Fruit fly (Drosophila melanogaster): Measurements from ENCODE around the gene Acbp2.

Gene Acbp2

dm6 chr3L:7103941-7104340 is 27.7 kb upstream of the Acbp2 start:
- no peak for TF ChIP-seq ttk (optimal IDR thresholded peaks at IDR 0.05)
- TF ChIP-seq Myc (optimal IDR thresholded peaks at IDR 0.05), result no peak
- no peak for TF ChIP-seq psq (optimal IDR thresholded peaks at IDR 0.05)
- TF ChIP-seq Sin3A (optimal IDR thresholded peaks at IDR 0.05), result no peak
- TF ChIP-seq insv (optimal IDR thresholded peaks at IDR 0.05), result no peak
- TF ChIP-seq h (optimal IDR thresholded peaks at IDR 0.05), result no peak

dm6 chr3L:7104485-7104884 is 27.2 kb upstream of the Acbp2 start:
- TF ChIP-seq psq (optimal IDR thresholded peaks at IDR 0.05) (no peak), Myc (optimal IDR thresholded peaks at IDR 0.05) (no peak), ttk (optimal IDR thresholded peaks at IDR 0.05) (no peak), insv (optimal IDR thresholded peaks at IDR 0.05) (no peak), h (optimal IDR thresholded peaks at IDR 0.05) (no peak), Sin3A (optimal IDR thresholded peaks at IDR 0.05) (no peak)

dm6 chr3L:7105693-7106092 is 26.0 kb upstream of the Acbp2 start:
- no peak for TF ChIP-seq psq (optimal IDR thresholded peaks at IDR 0.05)

- no peak for TF ChIP-seq Myc (optimal IDR thresholded peaks at IDR 0.05)
- no peak for TF ChIP-seq Sin3A (optimal IDR thresholded peaks at IDR 0.05)
- TF ChIP-seq psq (optimal IDR thresholded peaks at IDR 0.05), result no peak
- TF ChIP-seq h (optimal IDR thresholded peaks at IDR 0.05), result no peak
- TF ChIP-seq ttk (optimal IDR thresholded peaks at IDR 0.05), result no peak
- no peak for TF ChIP-seq insv (optimal IDR thresholded peaks at IDR 0.05)
Measured at dm6 chr3L:7113010-7113409, 18.7 kb upstream of the Acbp2 start.

- TF ChIP-seq ttk (optimal IDR thresholded peaks at IDR 0.05), result no peak
- no peak for TF ChIP-seq Myc (optimal IDR thresholded peaks at IDR 0.05)
- no peak for TF ChIP-seq h (optimal IDR thresholded peaks at IDR 0.05)
- no peak for TF ChIP-seq psq (optimal IDR thresholded peaks at IDR 0.05)
- no peak for TF ChIP-seq Sin3A (optimal IDR thresholded peaks at IDR 0.05)
- TF ChIP-seq insv (optimal IDR thresholded peaks at IDR 0.05), result no peak
Measured at dm6 chr3L:7115944-7116343, 15.7 kb upstream of the Acbp2 start.

- no peak for TF ChIP-seq ttk (optimal IDR thresholded peaks at IDR 0.05)
- TF ChIP-seq Myc (optimal IDR thresholded peaks at IDR 0.05), result no peak
- TF ChIP-seq Sin3A (optimal IDR thresholded peaks at IDR 0.05), result no peak
- no peak for TF ChIP-seq h (optimal IDR thresholded peaks at IDR 0.05)
- no peak for TF ChIP-seq insv (optimal IDR thresholded peaks at IDR 0.05)
- no peak for TF ChIP-seq psq (optimal IDR thresholded peaks at IDR 0.05)
Measured at dm6 chr3L:7122136-7122535, 9.5 kb upstream of the Acbp2 start.

dm6 chr3L:7125289-7125955 is 6.2 kb upstream of the Acbp2 start, which contains the start of the genes msl-3 and BBS1:
Gene msl-3 (minus strand): TSS chr3L:7125533.
Gene BBS1 (plus strand): TSS chr3L:7125905.
- TF ChIP-seq insv (optimal IDR thresholded peaks at IDR 0.05) (no peak), Sin3A (optimal IDR thresholded peaks at IDR 0.05) (no peak), h (optimal IDR thresholded peaks at IDR 0.05) (no peak), Myc (optimal IDR thresholded peaks at IDR 0.05) (no peak), psq (optimal IDR thresholded peaks at IDR 0.05) (no peak), ttk (optimal IDR thresholded peaks at IDR 0.05) (no peak)

dm6 chr3L:7128214-7129008 is 3.3 kb upstream of the Acbp2 start, which contains the start of the genes Acbp4 and Acbp6:
Gene Acbp4 (minus strand): TSS chr3L:7128264.
Gene Acbp6 (plus strand): TSS chr3L:7128903.
- TF ChIP-seq Myc (optimal IDR thresholded peaks at IDR 0.05) (no peak), h (optimal IDR thresholded peaks at IDR 0.05) (no peak), psq (optimal IDR thresholded peaks at IDR 0.05) (no peak), ttk (optimal IDR thresholded peaks at IDR 0.05) (no peak), insv (optimal IDR thresholded peaks at IDR 0.05) (no peak), Sin3A (optimal IDR thresholded peaks at IDR 0.05) (no peak)

dm6 chr3L:7130574-7130973 is 1.1 kb upstream of the Acbp2 start, which contains the start of gene Acbp3:
Gene Acbp3 (plus strand): TSS chr3L:7130874.
- TF ChIP-seq insv (optimal IDR thresholded peaks at IDR 0.05), result no peak
- TF ChIP-seq ttk (optimal IDR thresholded peaks at IDR 0.05), result no peak
- TF ChIP-seq psq (optimal IDR thresholded peaks at IDR 0.05), result no peak
- no peak for TF ChIP-seq h (optimal IDR thresholded peaks at IDR 0.05)
- TF ChIP-seq Myc (optimal IDR thresholded peaks at IDR 0.05), result no peak
- no peak for TF ChIP-seq Sin3A (optimal IDR thresholded peaks at IDR 0.05)

dm6 chr3L:7132593-7132992 is 930 bp downstream of the Acbp2 start:
- TF ChIP-seq ttk (optimal IDR thresholded peaks at IDR 0.05) (no peak), Myc (optimal IDR thresholded peaks at IDR 0.05) (no peak), psq (optimal IDR thresholded peaks at IDR 0.05) (no peak)

dm6 chr3L:7133699-7134655 is 2.3 kb downstream of the Acbp2 start, which contains the start of gene melt:
Gene melt (plus strand): TSS chr3L:7134516.
- TF ChIP-seq h (optimal IDR thresholded peaks at IDR 0.05) (no peak), Myc (optimal IDR thresholded peaks at IDR 0.05) (no peak)

- TF ChIP-seq insv (optimal IDR thresholded peaks at IDR 0.05) (no peak), Sin3A (optimal IDR thresholded peaks at IDR 0.05) (no peak), Myc (optimal IDR thresholded peaks at IDR 0.05) (no peak), h (optimal IDR thresholded peaks at IDR 0.05) (no peak), ttk (optimal IDR thresholded peaks at IDR 0.05) (no peak), psq (optimal IDR thresholded peaks at IDR 0.05) (no peak)
Measured at dm6 chr3L:7134818-7135217, 3.2 kb downstream of the Acbp2 start.

Measured in Kc167 (cell line).